Fruit fly (Drosophila melanogaster): ENCODE data around the gene CG5418.

The CG5418 gene

DNA sequence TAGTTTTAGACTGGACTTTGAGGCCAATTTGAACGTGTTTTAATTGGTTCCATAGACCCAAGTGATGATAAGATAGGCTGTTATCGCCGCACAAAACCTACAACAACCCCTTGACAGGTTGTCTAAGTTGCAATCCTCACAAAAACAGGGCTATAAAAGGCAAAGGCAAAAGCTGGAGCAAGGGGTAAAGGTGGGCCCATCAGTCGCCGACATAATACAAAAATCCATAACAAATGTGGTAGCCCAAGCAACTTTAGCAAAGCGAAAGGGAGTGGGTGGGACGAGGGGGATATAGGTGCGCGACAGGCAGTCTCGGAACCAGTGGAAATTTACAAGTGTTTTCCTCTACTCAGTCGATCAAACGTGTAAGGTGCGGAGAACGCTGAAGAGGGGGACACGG lies 11.0 kb upstream of the CG5418 start (continued):
- TF ChIP-seq chinmo (GFP tag; IDR thresholded peaks at IDR 0.05; ENCODE audit: partially characterized antibody) (no peak), pum (GFP tag; optimal IDR thresholded peaks at IDR 0.05) (no peak), repo (GFP tag; optimal IDR thresholded peaks at IDR 0.05) (no peak), peb (GFP tag; IDR thresholded peaks at IDR 0.05) (no peak), E2f1 (GFP tag; IDR thresholded peaks at IDR 0.05) (no peak), H15 (GFP tag; IDR thresholded peaks at IDR 0.05) (no peak), CG10979 (tag; optimal IDR thresholded peaks at IDR 0.05) (no peak), Nf-YA (GFP tag; IDR thresholded peaks at IDR 0.05) (no peak), CG12769 (tag; optimal IDR thresholded peaks at IDR 0.05) (peak; percentile 40), dmrt11E (tag; optimal IDR thresholded peaks at IDR 0.05) (no peak), B-H2 (GFP tag; optimal IDR thresholded peaks at IDR 0.05) (peak; percentile 40), CG3281 (GFP tag; optimal IDR thresholded peaks at IDR 0.05) (peak; percentile 5), CG13296 (GFP tag; optimal IDR thresholded peaks at IDR 0.05) (no peak), fd3F (GFP tag; optimal IDR thresholded peaks at IDR 0.05) (no peak), corto (GFP tag; optimal IDR thresholded peaks at IDR 0.05) (no peak), Hey (tag; optimal IDR thresholded peaks at IDR 0.05) (peak; percentile 32), CG11695 (GFP tag; IDR thresholded peaks at IDR 0.05) (no peak), Oli (tag; optimal IDR thresholded peaks at IDR 0.05) (no peak), Med (GFP tag) (peak; percentile 90), Hand (GFP tag; optimal IDR thresholded peaks at IDR 0.05) (no peak), Taf1 (GFP tag; IDR thresholded peaks at IDR 0.05) (no peak), CG30431 (GFP tag; optimal IDR thresholded peaks at IDR 0.05) (no peak), Sox100B (GFP tag; optimal IDR thresholded peaks at IDR 0.05) (no peak), p53 (GFP tag; optimal IDR thresholded peaks at IDR 0.05) (no peak), CG14710 (tag; optimal IDR thresholded peaks at IDR 0.05) (no peak), E2f2 (GFP tag; IDR thresholded peaks at IDR 0.05) (0 out of 2 replicates have a peak, but pooled peaks have one; percentile 8), CG31441 (GFP tag; IDR thresholded peaks at IDR 0.05) (no peak), CG4707 (GFP tag; optimal IDR thresholded peaks at IDR 0.05) (no peak), sqz (GFP tag; optimal IDR thresholded peaks at IDR 0.05) (no peak), CG10543 (GFP tag; optimal IDR thresholded peaks at IDR 0.05) (peak; percentile 33), CG9876 (GFP tag; optimal IDR thresholded peaks at IDR 0.05) (no peak), Ravus (GFP tag; IDR thresholded peaks at IDR 0.05) (no peak), CG4820 (GFP tag; optimal IDR thresholded peaks at IDR 0.05) (no peak), Bteb2 (GFP tag; optimal IDR thresholded peaks at IDR 0.05) (no peak), CG3995 (GFP tag; optimal IDR thresholded peaks at IDR 0.05) (no peak), CG6175 (GFP tag; IDR thresholded peaks at IDR 0.05) (0 out of 3 replicates have a peak, but pooled peaks have one; percentile 18), CG4360 (GFP tag; IDR thresholded peaks at IDR 0.05) (no peak), CG2889 (GFP tag; IDR thresholded peaks at IDR 0.05) (peak; percentile 55; the same call in 1 of the 3 replicates), eyg (GFP tag; optimal IDR thresholded peaks at IDR 0.05) (no peak), CG9609 (GFP tag; optimal IDR thresholded peaks at IDR 0.05) (no peak), CG2116 (GFP tag; optimal IDR thresholded peaks at IDR 0.05) (no peak), CG12071 (GFP tag; optimal IDR thresholded peaks at IDR 0.05) (peak; percentile 30), Dll (GFP tag; IDR thresholded peaks at IDR 0.05; ENCODE audit: partially characterized antibody) (no peak), CG13894 (tag; optimal IDR thresholded peaks at IDR 0.05) (peak; percentile 20), Drgx (GFP tag; IDR thresholded peaks at IDR 0.05) (no peak), Nf-YC (tag; optimal IDR thresholded peaks at IDR 0.05) (peak; percentile 2), CG14441 (GFP tag; IDR thresholded peaks at IDR 0.05) (no peak), Usf (GFP tag; optimal IDR thresholded peaks at IDR 0.05) (no peak), Dbx (GFP tag; IDR thresholded peaks at IDR 0.05) (no peak), cato (GFP tag; optimal IDR thresholded peaks at IDR 0.05; ENCODE audit: borderline replicate concordance) (no peak), sr (GFP tag; IDR thresholded peaks at IDR 0.05) (0 out of 3 replicates have a peak, but pooled peaks have one; percentile 14), CG2678 (tag; optimal IDR thresholded peaks at IDR 0.05) (peak; percentile 33)
